Worm (Caenorhabditis elegans) whole organism, mixed stage, embryonic: Measurements from ENCODE around the gene F37C4.4.

Source experiments
- drap-1 ChIP-seq: fragments of 200-800 bp; sonication (Bioruptor generic); optimal IDR thresholded peaks from 3 replicates; lab custom pipeline; 2018; ENCODE audit warnings: mild to moderate bottlenecking, missing genetic modification characterization, missing compliant biosample characterization
- pha-4 ChIP-seq: fragments of 150-350 bp; optimal IDR thresholded peaks from 2 replicates; lab custom pipeline; 2018; ENCODE audit warnings: missing biosample characterization, missing genetic modification reagents, missing genetic modification characterization
- sptf-1 ChIP-seq: sonication (generic microtip); optimal IDR thresholded peaks from 2 replicates; lab custom pipeline; 2017; ENCODE audit warnings: mild to moderate bottlenecking, missing genetic modification characterization, moderate library complexity, missing compliant biosample characterization
- unc-39 ChIP-seq: fragments of 150-350 bp; optimal IDR thresholded peaks from 2 replicates; lab custom pipeline; 2014; ENCODE audit warnings: missing biosample characterization, missing genetic modification characterization
- ztf-11 ChIP-seq: fragments of 150-350 bp; optimal IDR thresholded peaks from 2 replicates; lab custom pipeline; 2014; ENCODE audit warnings: missing biosample characterization, missing genetic modification characterization

DNA sequence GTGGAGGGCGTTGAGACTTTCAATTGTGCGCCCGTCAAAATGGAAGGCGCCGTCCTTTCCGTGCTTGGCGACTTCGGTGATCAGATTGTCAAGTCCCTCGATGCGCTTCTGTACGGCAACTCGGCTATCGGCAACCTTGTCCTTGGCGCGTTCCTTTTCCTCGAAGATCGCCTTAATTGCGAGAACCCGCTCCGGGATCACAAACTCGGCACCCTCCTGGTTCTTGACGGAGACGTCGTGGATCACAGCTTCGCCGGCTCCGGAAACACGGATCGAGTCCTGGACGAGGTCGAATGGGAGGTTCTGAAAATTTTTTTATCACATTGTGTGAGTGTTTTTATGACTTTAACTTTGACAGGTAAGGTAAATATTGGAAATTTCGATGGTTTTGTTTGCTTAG is 6.1 kb downstream of the F37C4.4 start:
- no peak for TF ChIP-seq pha-4 (tag; lab: Kevin White, UChicago)
- no peak for TF ChIP-seq unc-39 (tag; lab: Kevin White, UChicago)
- no peak for TF ChIP-seq ztf-11
- no peak for TF ChIP-seq sptf-1 (tag; lab: Kevin White, UChicago)
- TF ChIP-seq drap-1 (GFP tag; lab: Kevin White, UChicago) = no peak
